Fruit fly (Drosophila melanogaster): ENCODE data around the gene CG11970.

- no peak for TF ChIP-seq OdsH (GFP tag; optimal IDR thresholded peaks at IDR 0.05)
- no peak for TF ChIP-seq CG32264 (GFP tag; optimal IDR thresholded peaks at IDR 0.05)
- TF ChIP-seq psq (GFP tag; optimal IDR thresholded peaks at IDR 0.05), result no peak
- no peak for TF ChIP-seq usp (GFP tag; optimal IDR thresholded peaks at IDR 0.05)
- no peak for TF ChIP-seq Mio (GFP tag; optimal IDR thresholded peaks at IDR 0.05)
- no peak for TF ChIP-seq CrebA (GFP tag; optimal IDR thresholded peaks at IDR 0.05; ENCODE audit: borderline replicate concordance)
Measured at dm6 chr3R:9016869-9017268, 32.4 kb downstream of the CG11970 start.

Data from whole organism, wandering third instar larva.